Fruit fly (Drosophila melanogaster) whole organism, wandering third instar larva: Measurements from ENCODE around the gene Oseg1.

Source experiments
- CG32264 ChIP-seq: fragments of 200-800 bp; sonication (Bioruptor generic); optimal IDR thresholded peaks from 2 replicates; lab custom pipeline; 2016; ENCODE audit warnings: missing biosample characterization, missing genetic modification characterization
- CG9705 ChIP-seq: fragments of 200-800 bp; sonication (Bioruptor generic); optimal IDR thresholded peaks from 2 replicates; lab custom pipeline; 2018; ENCODE audit warnings: missing biosample characterization, mild to moderate bottlenecking, missing genetic modification characterization
- CrebA ChIP-seq: fragments of 200-800 bp; sonication (Bioruptor generic); optimal IDR thresholded peaks from 2 replicates; lab custom pipeline; 2016; ENCODE audit warnings: missing biosample characterization, mild to moderate bottlenecking, missing genetic modification characterization, borderline replicate concordance
- Dfd ChIP-seq: fragments of >200 bp; optimal IDR thresholded peaks from 2 replicates; lab custom pipeline; 2017; ENCODE audit warnings: missing biosample characterization, missing genetic modification characterization
- Dif ChIP-seq: fragments of 200-275, 200-300 bp; sonication (Bioruptor generic); optimal IDR thresholded peaks from 2 replicates; lab custom pipeline; 2018; ENCODE audit warnings: missing biosample characterization, missing genetic modification characterization; ENCODE audit not compliant: partially characterized antibody
- GATAd ChIP-seq: sonication (Bioruptor generic); optimal IDR thresholded peaks from 2 replicates; lab custom pipeline; 2016; ENCODE audit warnings: missing biosample characterization, missing genetic modification characterization
- HLH106 ChIP-seq: fragments of 200-800 bp; optimal IDR thresholded peaks from 3 replicates; lab custom pipeline; 2019; ENCODE audit warnings: missing biosample characterization, mild to moderate bottlenecking, missing genetic modification characterization, moderate library complexity
- Hr78 ChIP-seq: fragments of >200 bp; optimal IDR thresholded peaks from 2 replicates; lab custom pipeline; 2017; ENCODE audit warnings: missing biosample characterization, missing genetic modification characterization
- Hr83 ChIP-seq: fragments of 200-300 bp; sonication (Bioruptor generic); optimal IDR thresholded peaks from 2 replicates; lab custom pipeline; 2016; ENCODE audit warnings: missing biosample characterization, mild to moderate bottlenecking, missing genetic modification characterization, moderate library complexity; ENCODE audit not compliant: poor library complexity, severe bottlenecking
- Jra ChIP-seq: sonication (Bioruptor generic); optimal IDR thresholded peaks from 2 replicates; lab custom pipeline; 2016; ENCODE audit warnings: missing biosample characterization, missing genetic modification characterization
- Mio ChIP-seq: sonication (Bioruptor generic); optimal IDR thresholded peaks from 2 replicates; lab custom pipeline; 2016; ENCODE audit warnings: missing biosample characterization, missing genetic modification characterization
- Myc ChIP-seq: fragments of >200 bp; optimal IDR thresholded peaks from 2 replicates; lab custom pipeline; 2017
- N ChIP-seq: fragments of >200 bp; optimal IDR thresholded peaks from 2 replicates; lab custom pipeline; 2018; ENCODE audit warnings: missing biosample characterization, missing external identifiers, missing genetic modification characterization
- OdsH ChIP-seq: fragments of 200-800 bp; sonication (Bioruptor generic); optimal IDR thresholded peaks from 2 replicates; lab custom pipeline; 2016; ENCODE audit warnings: missing biosample characterization, mild to moderate bottlenecking, missing genetic modification characterization
- Rel ChIP-seq, 2 experiments: fragments of 200-800 bp; sonication (Bioruptor generic) in 1 of 2; optimal IDR thresholded peaks; 2 replicates in 1 of 2; 3 replicates in 1 of 2; lab custom pipeline; 2016 to 2019; ENCODE audit warnings: mild to moderate bottlenecking in 2 of 2, missing biosample characterization in 2 of 2, missing genetic modification characterization in 2 of 2, moderate library complexity in 1 of 2
- Sp1 ChIP-seq: fragments of 200-800 bp; sonication (Bioruptor generic); optimal IDR thresholded peaks from 3 replicates; lab custom pipeline; 2019; ENCODE audit warnings: missing biosample characterization, mild to moderate bottlenecking, missing genetic modification characterization, moderate library complexity
- Vsx2 ChIP-seq: fragments of 200-300, 225-300 bp; sonication (Bioruptor generic); optimal IDR thresholded peaks from 2 replicates; lab custom pipeline; 2018; ENCODE audit warnings: missing biosample characterization, missing genetic modification characterization; ENCODE audit not compliant: partially characterized antibody
- br ChIP-seq: fragments of 200-800 bp; sonication (Bioruptor generic); optimal IDR thresholded peaks from 2 replicates; lab custom pipeline; 2016; ENCODE audit warnings: missing biosample characterization, missing genetic modification characterization
- brk ChIP-seq: fragments of 200-800 bp; sonication (Bioruptor generic); optimal IDR thresholded peaks from 2 replicates; lab custom pipeline; 2016; ENCODE audit warnings: missing biosample characterization, mild to moderate bottlenecking, missing genetic modification characterization
- dl ChIP-seq, 2 experiments: fragments of 175-275, 200-275 bp in 1 of 2; fragments of 200-275 bp in 1 of 2; sonication (Bioruptor generic); optimal IDR thresholded peaks; lab custom pipeline; 2018; ENCODE audit warnings: mild to moderate bottlenecking in 2 of 2, missing biosample characterization in 2 of 2, missing genetic modification characterization in 2 of 2, moderate library complexity in 2 of 2; ENCODE audit not compliant: partially characterized antibody in 2 of 2, insufficient read depth in 1 of 2
- dmrt93B ChIP-seq: fragments of 200-800 bp; sonication (Bioruptor generic); optimal IDR thresholded peaks from 2 replicates; lab custom pipeline; 2018; ENCODE audit warnings: missing biosample characterization, mild to moderate bottlenecking, missing genetic modification characterization
- dsf ChIP-seq: sonication (Bioruptor generic); optimal IDR thresholded peaks from 2 replicates; lab custom pipeline; 2016; ENCODE audit warnings: missing biosample characterization, missing genetic modification characterization, borderline replicate concordance
- ey ChIP-seq: fragments of 200-800 bp; sonication (Bioruptor generic); optimal IDR thresholded peaks from 2 replicates; lab custom pipeline; 2016; ENCODE audit warnings: missing biosample characterization, missing genetic modification characterization
- foxo ChIP-seq, 2 experiments: fragments of 200-800 bp; sonication (Bioruptor generic); optimal IDR thresholded peaks; 2 replicates in 1 of 2; 3 replicates in 1 of 2; lab custom pipeline; 2016 to 2017; ENCODE audit warnings: missing biosample characterization in 2 of 2, missing genetic modification characterization in 2 of 2
- fru ChIP-seq: fragments of 200-800 bp; sonication (Bioruptor generic); optimal IDR thresholded peaks from 3 replicates; lab custom pipeline; 2016; ENCODE audit warnings: missing biosample characterization, mild to moderate bottlenecking, missing genetic modification characterization
- h ChIP-seq: fragments of 200-800 bp; sonication (Bioruptor generic); optimal IDR thresholded peaks from 3 replicates; lab custom pipeline; 2016; ENCODE audit warnings: missing biosample characterization, mild to moderate bottlenecking, missing genetic modification characterization
- lola ChIP-seq: fragments of >200 bp; optimal IDR thresholded peaks from 2 replicates; lab custom pipeline; 2017; ENCODE audit warnings: missing biosample characterization, missing genetic modification characterization
- pan ChIP-seq: fragments of >200 bp; optimal IDR thresholded peaks from 2 replicates; lab custom pipeline; 2017
- rgr ChIP-seq: fragments of 200-800 bp; sonication (Bioruptor generic); optimal IDR thresholded peaks from 3 replicates; lab custom pipeline; 2016; ENCODE audit warnings: missing biosample characterization, mild to moderate bottlenecking, missing genetic modification characterization
- sage ChIP-seq: fragments of 200-800 bp; sonication (Bioruptor generic); optimal IDR thresholded peaks from 2 replicates; lab custom pipeline; 2016; ENCODE audit warnings: missing biosample characterization, mild to moderate bottlenecking, missing genetic modification characterization
- sv ChIP-seq: fragments of 200-800 bp; sonication (Bioruptor generic); optimal IDR thresholded peaks from 3 replicates; lab custom pipeline; 2016; ENCODE audit warnings: missing biosample characterization, missing genetic modification characterization
- tai ChIP-seq: sonication (Bioruptor generic); optimal IDR thresholded peaks from 2 replicates; lab custom pipeline; 2016; ENCODE audit warnings: missing biosample characterization, missing genetic modification characterization
- usp ChIP-seq: fragments of >200 bp; optimal IDR thresholded peaks from 2 replicates; lab custom pipeline; 2017; ENCODE audit warnings: missing biosample characterization, missing genetic modification characterization
- woc ChIP-seq: sonication (Bioruptor generic); optimal IDR thresholded peaks from 2 replicates; lab custom pipeline; 2016; ENCODE audit warnings: missing biosample characterization, mild to moderate bottlenecking, missing genetic modification characterization

Gene Oseg1

dm6 chr3L:8396187-8396586, 16.4 kb downstream of the Oseg1 start:
- TF ChIP-seq sage (GFP tag; lab: Kevin White, UChicago) (no peak), GATAd (GFP tag; lab: Kevin White, UChicago) (no peak), pan (lab: Kevin White, UChicago) (no peak), dmrt93B (GFP tag; lab: Kevin White, UChicago) (no peak), N (GFP tag; lab: Kevin White, UChicago) (no peak), dsf (no peak), Hr78 (GFP tag; lab: Kevin White, UChicago) (no peak), woc (GFP tag; lab: Kevin White, UChicago) (no peak), Jra (GFP tag; lab: Kevin White, UChicago) (no peak), Dfd (GFP tag; lab: Kevin White, UChicago) (no peak), h (GFP tag; lab: Kevin White, UChicago) (no peak), foxo (GFP tag; optimal IDR thresholded peaks at IDR 0.05; lab: Kevin White, UChicago) (no peak), sv (GFP tag; lab: Kevin White, UChicago) (no peak), rgr (GFP tag; lab: Kevin White, UChicago) (no peak), CG32264 (GFP tag; lab: Kevin White, UChicago) (no peak), Hr83 (GFP tag; lab: Kevin White, UChicago) (no peak)

DNA sequence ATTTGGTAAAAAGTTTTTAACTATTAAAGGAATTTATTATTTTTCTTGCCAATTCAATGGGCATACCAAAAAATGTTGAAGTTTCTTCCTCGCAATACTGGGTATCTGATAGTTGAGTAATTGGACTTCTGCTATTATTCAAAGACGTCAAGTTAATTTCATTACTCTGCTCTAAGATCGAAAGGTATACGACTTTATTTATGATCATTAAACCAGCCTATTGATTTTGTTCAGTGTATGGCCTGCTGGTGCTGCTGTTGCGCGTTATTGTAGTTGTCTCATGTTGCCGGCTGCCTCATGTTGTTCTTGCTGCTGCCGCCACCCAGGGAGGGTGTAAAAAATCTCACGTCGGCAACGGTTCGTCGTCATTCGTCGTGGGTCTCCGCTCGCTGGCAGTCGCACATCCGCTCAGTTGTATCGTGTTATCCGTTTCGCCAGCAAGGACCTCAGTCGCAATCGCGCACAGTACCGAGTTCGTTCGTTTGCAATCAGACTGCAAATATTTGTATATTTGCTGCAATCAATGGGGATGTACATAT, 16.9 kb downstream of the Oseg1 start, which contains the start of gene CG7120:
CG7120 (plus strand) TSS at position 371 of the 539 bp plus-strand sequence.
- TF ChIP-seq Dif (GFP tag; lab: Kevin White, UChicago) (no peak), brk (GFP tag; lab: Kevin White, UChicago) (no peak), sv (GFP tag; lab: Kevin White, UChicago) (no peak), woc (GFP tag; lab: Kevin White, UChicago) (no peak), Dfd (GFP tag; lab: Kevin White, UChicago) (no peak), lola (GFP tag; lab: Kevin White, UChicago) (no peak), Jra (GFP tag; lab: Kevin White, UChicago) (no peak), Myc (lab: Kevin White, UChicago) (no peak), h (GFP tag; lab: Kevin White, UChicago) (peak; percentile 57), fru (peak; percentile 51), dmrt93B (GFP tag; lab: Kevin White, UChicago) (no peak), HLH106 (tag; lab: Kevin White, UChicago) (peak; percentile 57), usp (GFP tag; lab: Kevin White, UChicago) (no peak), N (GFP tag; lab: Kevin White, UChicago) (no peak), CG32264 (GFP tag; lab: Kevin White, UChicago) (no peak), Sp1 (GFP tag; lab: Kevin White, UChicago) (no peak), Vsx2 (GFP tag; lab: Kevin White, UChicago) (no peak), Mio (no peak), CG9705 (GFP tag; lab: Kevin White, UChicago) (no peak), sage (GFP tag; lab: Kevin White, UChicago) (no peak), foxo (GFP tag; optimal IDR thresholded peaks at IDR 0.05; lab: Kevin White, UChicago) (peak in 1 of 2 experiments; percentile 51), Hr83 (GFP tag; lab: Kevin White, UChicago) (no peak), tai (GFP tag; lab: Kevin White, UChicago) (no peak), br (GFP tag; lab: Kevin White, UChicago) (no peak), GATAd (GFP tag; lab: Kevin White, UChicago) (no peak), Hr78 (GFP tag; lab: Kevin White, UChicago) (no peak), Rel (GFP tag; optimal IDR thresholded peaks at IDR 0.05; lab: Kevin White, UChicago) (no peak), Rel (tag; optimal IDR thresholded peaks at IDR 0.05; lab: Kevin White, UChicago) (no peak), pan (lab: Kevin White, UChicago) (no peak), dsf (no peak), CrebA (no peak), ey (GFP tag; lab: Kevin White, UChicago) (no peak), rgr (GFP tag; lab: Kevin White, UChicago) (no peak), dl (GFP tag; optimal IDR thresholded peaks at IDR 0.05; lab: Kevin White, UChicago; ENCODE audit: insufficient read depth in 1 of 2, partially characterized antibody in 2 of 2) (no peak), OdsH (GFP tag; lab: Kevin White, UChicago) (no peak)

- TF ChIP-seq rgr (GFP tag; lab: Kevin White, UChicago) (peak; percentile 1), CG32264 (GFP tag; lab: Kevin White, UChicago) (no peak), Myc (lab: Kevin White, UChicago) (peak; percentile 91), HLH106 (tag; lab: Kevin White, UChicago) (no peak), dsf (no peak)
Observed at dm6 chr3L:8394944-8395343, 17.7 kb downstream of the Oseg1 start.
